Worm (Caenorhabditis elegans) whole organism, L4 larva: ENCODE results near the gene F13C5.1.
A peak's percentile ranks its signal among the peaks of the same experiment; 100 is the strongest.

Experiments
- D1046.2 ChIP-seq: fragments of 200-800 bp; sonication (Bioruptor generic); IDR thresholded peaks from 2 replicates; pipeline ENCODE4 v1.3.6; 2022; ENCODE audit warnings: missing genetic modification characterization, missing compliant biosample characterization
- F10B5.3 ChIP-seq: sonication (generic microtip); optimal IDR thresholded peaks from 2 replicates; lab custom pipeline; 2016; ENCODE audit warnings: mild to moderate bottlenecking, missing genetic modification characterization, missing compliant biosample characterization
- F44E2.7 ChIP-seq: fragments of 200-800 bp; sonication (Bioruptor generic); IDR thresholded peaks from 2 replicates; pipeline ENCODE4 v2.1.2; 2022; ENCODE audit warnings: missing genetic modification characterization, missing compliant biosample characterization
- F49E8.2 ChIP-seq: sonication (generic microtip); optimal IDR thresholded peaks from 2 replicates; lab custom pipeline; 2016; ENCODE audit warnings: missing compliant biosample characterization, mild to moderate bottlenecking, missing genetic modification characterization, borderline replicate concordance
- Y105C5A.15 ChIP-seq: fragments of 200-800 bp; sonication (Bioruptor generic); IDR thresholded peaks from 2 replicates; pipeline ENCODE4 v1.3.6; 2022; ENCODE audit warnings: missing genetic modification characterization, missing compliant biosample characterization
- Y5F2A.4 ChIP-seq: fragments of 200-800 bp; sonication (Bioruptor generic); optimal IDR thresholded peaks from 2 replicates; lab custom pipeline; 2018; ENCODE audit warnings: mild to moderate bottlenecking, missing genetic modification characterization, missing compliant biosample characterization
- ZK337.2 ChIP-seq: fragments of 200-800 bp; sonication (Bioruptor generic); IDR thresholded peaks from 2 replicates; pipeline ENCODE4 v1.3.6; 2022; ENCODE audit warnings: missing genetic modification reagents, missing genetic modification characterization, missing compliant biosample characterization
- ZK546.5 ChIP-seq, 2 experiments: sonication (generic microtip); optimal IDR thresholded peaks; 2 replicates each; lab custom pipeline; 2017; ENCODE audit warnings: missing biosample characterization in 2 of 2, missing genetic modification characterization in 2 of 2
- ama-1 ChIP-seq: fragments of 150-350 bp; optimal IDR thresholded peaks from 2 replicates; lab custom pipeline; 2014; ENCODE audit warnings: inconsistent platforms, mixed read lengths
- ceh-28 ChIP-seq: fragments of 150-350 bp; optimal IDR thresholded peaks from 2 replicates; lab custom pipeline; 2014; ENCODE audit warnings: missing biosample characterization, missing genetic modification reagents, missing genetic modification characterization
- ceh-32 ChIP-seq: sonication (generic microtip); optimal IDR thresholded peaks from 2 replicates; lab custom pipeline; 2016; ENCODE audit warnings: mild to moderate bottlenecking, missing genetic modification characterization, missing compliant biosample characterization; ENCODE audit not compliant: poor library complexity
- ceh-62 ChIP-seq: sonication (generic microtip); optimal IDR thresholded peaks from 2 replicates; lab custom pipeline; 2017; ENCODE audit warnings: missing biosample characterization, missing genetic modification characterization
- ceh-82 ChIP-seq: sonication (generic microtip); optimal IDR thresholded peaks from 2 replicates; lab custom pipeline; 2017; ENCODE audit warnings: missing biosample characterization, missing genetic modification characterization
- cey-2 ChIP-seq: sonication (generic microtip); optimal IDR thresholded peaks from 3 replicates; lab custom pipeline; 2017; ENCODE audit warnings: missing genetic modification characterization, mild to moderate bottlenecking, missing compliant biosample characterization, antibody characterized with exemption, borderline replicate concordance; ENCODE audit not compliant: insufficient read depth
- ctbp-1 ChIP-seq: fragments of 200-800 bp; sonication (Bioruptor generic); IDR thresholded peaks from 2 replicates; pipeline ENCODE4 v1.3.6; 2022; ENCODE audit warnings: missing genetic modification reagents, missing genetic modification characterization, missing compliant biosample characterization
- daf-16 ChIP-seq, 3 experiments: sonication (generic microtip); optimal IDR thresholded peaks; 2 replicates each; lab custom pipeline; 2016 to 2017; ENCODE audit warnings: missing genetic modification characterization in 3 of 3, missing genetic modification reagents in 3 of 3, mild to moderate bottlenecking in 2 of 3, missing compliant biosample characterization in 2 of 3, missing biosample characterization in 1 of 3, moderate library complexity in 1 of 3
- daf-8 ChIP-seq: fragments of 200-800 bp; sonication (Bioruptor generic); IDR thresholded peaks from 2 replicates; pipeline ENCODE4 v1.3.6; 2022; ENCODE audit warnings: missing genetic modification characterization, missing compliant biosample characterization
- dmd-9 ChIP-seq: fragments of 200-800 bp; sonication (Bioruptor generic); IDR thresholded peaks from 2 replicates; pipeline ENCODE4 v1.3.6; 2022; ENCODE audit warnings: missing genetic modification reagents, missing genetic modification characterization, missing compliant biosample characterization
- dpl-1 ChIP-seq: fragments of 150-350 bp; optimal IDR thresholded peaks from 2 replicates; lab custom pipeline; 2014; ENCODE audit warnings: missing biosample characterization, missing genetic modification reagents, missing genetic modification characterization
- dve-1 ChIP-seq: sonication (generic microtip); optimal IDR thresholded peaks from 2 replicates; lab custom pipeline; 2017; ENCODE audit warnings: antibody characterized with exemption, mild to moderate bottlenecking, missing genetic modification characterization, missing compliant biosample characterization; ENCODE audit not compliant: insufficient read depth
- egl-43 ChIP-seq: fragments of 200-800 bp; sonication (Bioruptor generic); IDR thresholded peaks from 2 replicates; pipeline ENCODE4 v1.3.6; 2022; ENCODE audit warnings: missing genetic modification reagents, missing genetic modification characterization, missing compliant biosample characterization
- fos-1 ChIP-seq: fragments of 150-350 bp; optimal IDR thresholded peaks from 2 replicates; lab custom pipeline; 2014; ENCODE audit warnings: missing biosample characterization, missing genetic modification characterization
- gei-8 ChIP-seq: fragments of 200-800 bp; sonication (Bioruptor generic); optimal IDR thresholded peaks from 2 replicates; lab custom pipeline; 2018; ENCODE audit warnings: mild to moderate bottlenecking, missing genetic modification characterization, missing compliant biosample characterization
- hif-1 ChIP-seq, 2 experiments: sonication (generic microtip); optimal IDR thresholded peaks; 2 replicates each; lab custom pipeline; 2016 to 2017; ENCODE audit warnings: missing compliant biosample characterization in 2 of 2, missing genetic modification characterization in 2 of 2, missing genetic modification reagents in 2 of 2, missing genotype in 2 of 2, mild to moderate bottlenecking in 1 of 2
- hlh-30 ChIP-seq: sonication (generic microtip); optimal IDR thresholded peaks from 2 replicates; lab custom pipeline; 2017; ENCODE audit warnings: antibody characterized with exemption, mild to moderate bottlenecking, missing genetic modification characterization, missing compliant biosample characterization; ENCODE audit not compliant: insufficient read depth
- hmg-1.1 ChIP-seq: fragments of 200-800 bp; sonication (Bioruptor generic); IDR thresholded peaks from 2 replicates; pipeline ENCODE4 v1.3.6; 2022; ENCODE audit warnings: missing genetic modification reagents, missing genetic modification characterization, missing compliant biosample characterization
- lin-1 ChIP-seq: fragments of 200-800 bp; sonication (Bioruptor generic); IDR thresholded peaks from 2 replicates; pipeline ENCODE4 v1.3.6; 2022; ENCODE audit warnings: missing genetic modification reagents, missing genetic modification characterization, missing compliant biosample characterization
- lsy-2 ChIP-seq, 2 experiments: fragments of 150-350 bp in 1 of 2; sonication (generic microtip) in 1 of 2; optimal IDR thresholded peaks; 2 replicates each; lab custom pipeline; 2014 to 2017; ENCODE audit warnings: missing biosample characterization in 2 of 2, missing genetic modification characterization in 2 of 2
- madf-9 ChIP-seq: fragments of 200-800 bp; sonication (Bioruptor generic); conservative IDR thresholded peaks from 2 replicates; pipeline ENCODE4 v1.3.6; 2022; ENCODE audit warnings: missing genetic modification reagents, missing genetic modification characterization, missing compliant biosample characterization
- mdt-29 ChIP-seq: fragments of 200-800 bp; sonication (Bioruptor generic); IDR thresholded peaks from 2 replicates; pipeline ENCODE4 v1.3.6; 2022; ENCODE audit warnings: missing genetic modification reagents, missing genetic modification characterization, missing compliant biosample characterization
- mep-1 ChIP-seq: fragments of 150-350 bp; sonication (generic microtip); optimal IDR thresholded peaks from 3 replicates; lab custom pipeline; 2014; ENCODE audit warnings: missing biosample characterization, missing genetic modification characterization
- mes-2 ChIP-seq: sonication (generic microtip); optimal IDR thresholded peaks from 2 replicates; lab custom pipeline; 2016; ENCODE audit warnings: missing genotype, mild to moderate bottlenecking, missing genetic modification characterization, missing compliant biosample characterization; ENCODE audit not compliant: poor library complexity, severe bottlenecking
- mxl-2 ChIP-seq: fragments of 200-800 bp; sonication (Bioruptor generic); conservative IDR thresholded peaks from 2 replicates; pipeline ENCODE4 v1.3.6; 2022; ENCODE audit warnings: missing genetic modification reagents, missing genetic modification characterization, missing compliant biosample characterization
- mxl-3 ChIP-seq: fragments of 200-800 bp; sonication (Bioruptor generic); optimal IDR thresholded peaks from 2 replicates; lab custom pipeline; 2018; ENCODE audit warnings: mild to moderate bottlenecking, missing genetic modification characterization, missing compliant biosample characterization
- nhr-25 ChIP-seq: sonication (generic microtip); optimal IDR thresholded peaks from 2 replicates; lab custom pipeline; 2017; ENCODE audit warnings: missing genetic modification characterization, mild to moderate bottlenecking, missing compliant biosample characterization, antibody characterized with exemption, moderate library complexity, borderline replicate concordance; ENCODE audit not compliant: insufficient read depth
- nhr-41 ChIP-seq: fragments of 200-800 bp; sonication (Bioruptor generic); IDR thresholded peaks from 2 replicates; pipeline ENCODE4 v1.3.6; 2022; ENCODE audit warnings: missing genetic modification reagents, missing genetic modification characterization, missing compliant biosample characterization
- nhr-48 ChIP-seq: sonication (generic microtip); optimal IDR thresholded peaks from 2 replicates; lab custom pipeline; 2016; ENCODE audit warnings: mild to moderate bottlenecking, missing genetic modification characterization, missing compliant biosample characterization
- set-16 ChIP-seq: fragments of 200-800 bp; sonication (Bioruptor generic); IDR thresholded peaks from 2 replicates; pipeline ENCODE4 v1.3.6; 2022; ENCODE audit warnings: missing genetic modification reagents, missing genetic modification characterization, missing compliant biosample characterization
- snpc-4 ChIP-seq: fragments of 150-350 bp; optimal IDR thresholded peaks from 2 replicates; lab custom pipeline; 2014; ENCODE audit warnings: missing biosample characterization, missing genetic modification characterization
- spr-1 ChIP-seq: sonication (generic microtip); optimal IDR thresholded peaks from 2 replicates; lab custom pipeline; 2016; ENCODE audit warnings: mild to moderate bottlenecking, missing genetic modification characterization, missing compliant biosample characterization
- spr-3 ChIP-seq: fragments of 200-800 bp; sonication (Bioruptor generic); optimal IDR thresholded peaks from 2 replicates; lab custom pipeline; 2018; ENCODE audit warnings: mild to moderate bottlenecking, missing genetic modification characterization, missing compliant biosample characterization
- tag-97 ChIP-seq: fragments of 200-800 bp; sonication (Bioruptor generic); IDR thresholded peaks from 2 replicates; pipeline ENCODE4 v1.3.6; 2022; ENCODE audit warnings: missing genetic modification characterization, missing compliant biosample characterization
- unc-39 ChIP-seq: sonication (generic microtip); optimal IDR thresholded peaks from 2 replicates; lab custom pipeline; 2017; ENCODE audit warnings: missing biosample characterization, missing genetic modification characterization
- unc-62 ChIP-seq, 3 experiments: fragments of 150-350 bp in 1 of 3; sonication (generic microtip); optimal IDR thresholded peaks in 2 of 3; peaks in 1 of 3; 1 replicate in 1 of 3; 2 replicates in 2 of 3; lab custom pipeline; 2014 to 2017; ENCODE audit warnings: missing biosample characterization in 3 of 3, missing genetic modification characterization in 3 of 3, missing genetic modification reagents in 3 of 3, missing genotype in 1 of 3
- zag-1 ChIP-seq: fragments of 150-350 bp; optimal IDR thresholded peaks from 2 replicates; lab custom pipeline; 2014; ENCODE audit warnings: missing biosample characterization, missing genetic modification characterization
- zfp-2 ChIP-seq: sonication (generic microtip); optimal IDR thresholded peaks from 2 replicates; lab custom pipeline; 2016; ENCODE audit warnings: mild to moderate bottlenecking, missing genetic modification characterization, missing compliant biosample characterization
- zip-11 ChIP-seq: fragments of 200-800 bp; sonication (Bioruptor generic); IDR thresholded peaks from 2 replicates; pipeline ENCODE4 v1.3.6; 2022; ENCODE audit warnings: missing genetic modification characterization, missing compliant biosample characterization
- zip-2 ChIP-seq: fragments of 150-350 bp; optimal IDR thresholded peaks from 2 replicates; lab custom pipeline; 2014; ENCODE audit warnings: missing biosample characterization, missing genetic modification characterization
- ztf-11 ChIP-seq: fragments of 150-350 bp; optimal IDR thresholded peaks from 2 replicates; lab custom pipeline; 2014; ENCODE audit warnings: missing biosample characterization, missing genetic modification characterization
- ztf-7 ChIP-seq: fragments of 150-350 bp; optimal IDR thresholded peaks from 2 replicates; lab custom pipeline; 2014; ENCODE audit warnings: missing biosample characterization, missing genetic modification characterization

Gene F13C5.1

DNA sequence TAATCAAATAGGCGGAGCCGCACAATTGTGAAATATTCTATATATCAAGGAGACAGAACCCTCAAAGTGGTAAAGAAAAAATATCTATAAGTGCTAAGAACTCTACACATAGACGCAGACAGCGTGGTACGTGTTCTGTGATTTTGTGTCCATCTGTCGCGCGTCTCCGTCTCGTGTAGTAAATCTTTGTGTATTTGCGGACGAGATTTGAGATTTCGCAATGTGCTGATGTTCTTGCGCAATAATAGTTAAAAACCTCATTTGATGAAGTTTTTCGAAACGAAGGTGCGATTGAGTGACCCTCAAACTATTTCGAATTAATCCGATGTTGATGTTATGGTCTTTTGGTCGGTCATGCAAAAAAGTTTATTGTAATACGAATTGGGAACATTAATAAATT, 28.7 kb upstream of the F13C5.1 start (continued):
- TF ChIP-seq ZK546.5 (tag; optimal IDR thresholded peaks at IDR 0.05; lab: Kevin White, UChicago) (no peak), madf-9 (GFP tag; lab: Robert Waterston, UW) (no peak), zip-11 (GFP tag; lab: Robert Waterston, UW) (no peak), nhr-41 (no peak), ceh-32 (no peak), nhr-48 (tag; lab: Kevin White, UChicago) (no peak), spr-3 (no peak), ceh-62 (tag; lab: Kevin White, UChicago) (no peak), D1046.2 (no peak), mxl-3 (peak; percentile 22), spr-1 (tag; lab: Kevin White, UChicago) (no peak), nhr-25 (no peak), lsy-2 (tag; optimal IDR thresholded peaks at IDR 0.05; lab: Kevin White, UChicago) (no peak), hlh-30 (peak; percentile 63), egl-43 (GFP tag; lab: Robert Waterston, UW) (no peak), F44E2.7 (GFP tag; lab: Robert Waterston, UW) (no peak), zip-2 (tag; lab: Kevin White, UChicago) (peak; percentile 85), dve-1 (no peak), unc-62 (GFP tag; optimal IDR thresholded peaks at IDR 0.05 in 1 of 2; lab: Kevin White, UChicago) (peak in 1 of 2 experiments; percentile 90), unc-62 (tag; optimal IDR thresholded peaks at IDR 0.05; lab: Kevin White, UChicago) (no peak), zfp-2 (tag; lab: Kevin White, UChicago) (no peak), fos-1 (no peak), mdt-29 (GFP tag; lab: Robert Waterston, UW) (no peak), dmd-9 (no peak), lin-1 (GFP tag; lab: Robert Waterston, UW) (no peak), Y5F2A.4 (GFP tag; lab: Kevin White, UChicago) (no peak), unc-39 (tag; lab: Kevin White, UChicago) (no peak), ceh-82 (tag; lab: Kevin White, UChicago) (no peak), cey-2 (tag; lab: Kevin White, UChicago) (no peak), Y105C5A.15 (GFP tag; lab: Robert Waterston, UW) (no peak), ZK337.2 (GFP tag; lab: Robert Waterston, UW) (no peak), ztf-7 (tag; lab: Kevin White, UChicago) (no peak), ceh-28 (tag; lab: Kevin White, UChicago) (no peak), dpl-1 (GFP tag; lab: Kevin White, UChicago) (peak; percentile 4), mxl-2 (GFP tag; lab: Robert Waterston, UW) (no peak), mes-2 (tag; lab: Kevin White, UChicago) (peak; percentile 36), daf-8 (GFP tag; lab: Robert Waterston, UW) (no peak), F49E8.2 (tag; lab: Kevin White, UChicago) (no peak), hmg-1.1 (0 out of 2 replicates have a peak, but pooled peaks have one; percentile 37), snpc-4 (tag; lab: Kevin White, UChicago) (no peak), zag-1 (no peak), F10B5.3 (no peak), ztf-11 (tag; lab: Kevin White, UChicago) (no peak), hif-1 (tag; optimal IDR thresholded peaks at IDR 0.05; lab: Kevin White, UChicago) (peak in 1 of 2 experiments; percentile 46), gei-8 (no peak), daf-16 (GFP tag; optimal IDR thresholded peaks at IDR 0.05; lab: Kevin White, UChicago) (no peak), daf-16 (tag; optimal IDR thresholded peaks at IDR 0.05; lab: Kevin White, UChicago) (no peak), set-16 (GFP tag; lab: Robert Waterston, UW) (no peak), ctbp-1 (GFP tag; lab: Robert Waterston, UW) (no peak), ama-1 (lab: Kevin White, UChicago) (no peak), tag-97 (GFP tag; lab: Robert Waterston, UW) (no peak), mep-1 (tag; lab: Kevin White, UChicago) (peak; percentile 44)
